Worm (Caenorhabditis elegans): ENCODE data around the gene rab-18.

- TF ChIP-seq elt-2 (tag; optimal IDR thresholded peaks at IDR 0.05) (no peak), ceh-34 (tag; optimal IDR thresholded peaks at IDR 0.05) (no peak), mec-3 (tag; optimal IDR thresholded peaks at IDR 0.05; ENCODE audit: borderline replicate concordance) (no peak), ama-1 (optimal IDR thresholded peaks at IDR 0.05) (no peak), dmd-4 (tag; optimal IDR thresholded peaks at IDR 0.05; ENCODE audit: borderline replicate concordance) (no peak), Y22D7AL.16 (tag; optimal IDR thresholded peaks at IDR 0.05) (no peak), sox-4 (tag; optimal IDR thresholded peaks at IDR 0.05) (no peak), pha-4 (tag; optimal IDR thresholded peaks at IDR 0.05) (no peak)
Measured at ce11 chrIII:1053067-1053466, 27.5 kb downstream of the rab-18 start, which contains the start of gene fbxo-11.2.
